Fruit fly (Drosophila melanogaster): Measurements from ENCODE around the gene Pbgs.

- no peak for TF ChIP-seq psq (optimal IDR thresholded peaks at IDR 0.05)
- TF ChIP-seq h (optimal IDR thresholded peaks at IDR 0.05) = no peak
- TF ChIP-seq ttk (optimal IDR thresholded peaks at IDR 0.05) = no peak
Observed at dm6 chr3L:12271195-12271618, at the start of gene Pbgs.
